Worm (Caenorhabditis elegans): ENCODE results near the gene twk-34.

DNA sequence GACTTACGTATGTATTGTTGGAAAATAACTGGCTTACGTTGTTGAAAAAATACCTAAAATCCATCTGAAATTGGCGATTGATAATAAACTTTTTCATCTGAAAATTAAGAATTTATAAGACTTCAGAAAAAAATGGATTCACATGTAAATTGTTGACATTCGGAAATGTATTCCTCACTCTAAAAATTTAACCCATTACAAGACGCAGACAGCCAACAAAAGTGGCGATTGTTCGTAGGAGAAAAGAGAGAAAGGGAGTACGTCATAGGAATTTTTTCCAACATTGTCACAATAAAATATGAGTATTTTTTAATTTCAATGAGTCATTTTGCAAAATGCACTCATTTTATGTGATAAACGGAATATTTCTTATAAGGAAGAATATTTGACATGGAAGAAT, 13.8 kb downstream of the twk-34 start, which contains the start of gene Y6E2A.5:
- TF ChIP-seq skn-1 (tag; optimal IDR thresholded peaks at IDR 0.05) (no peak), snpc-4 (tag; optimal IDR thresholded peaks at IDR 0.05) (no peak), elt-2 (tag; optimal IDR thresholded peaks at IDR 0.05) (no peak), nhr-11 (tag; optimal IDR thresholded peaks at IDR 0.05) (no peak), nhr-76 (tag; optimal IDR thresholded peaks at IDR 0.05) (no peak), ztf-11 (tag; optimal IDR thresholded peaks at IDR 0.05) (no peak), zag-1 (tag; optimal IDR thresholded peaks at IDR 0.05) (no peak), R02D3.7 (tag; optimal IDR thresholded peaks at IDR 0.05) (no peak), egl-5 (tag; optimal IDR thresholded peaks at IDR 0.05) (no peak), ztf-4 (tag; optimal IDR thresholded peaks at IDR 0.05) (no peak), unc-62 (GFP tag; optimal IDR thresholded peaks at IDR 0.05) (no peak)

Measured in whole organism, L3 larva.